Fruit fly (Drosophila melanogaster) whole organism, embryonic: ENCODE measurements around the gene Cpr30F.

ENCODE experiments used
- Aef1 ChIP-seq: fragments of 200-800 bp; sonication (Bioruptor generic); IDR thresholded peaks from 3 replicates; pipeline ENCODE4 v1.3.6; 2022; ENCODE audit warnings: missing biosample characterization, missing genetic modification characterization
- Awh ChIP-seq: fragments of 200-800 bp; sonication (Bioruptor generic); IDR thresholded peaks from 2 replicates; pipeline ENCODE4, ENCODE4 v1.3.6; 2022; ENCODE audit warnings: missing biosample characterization, missing genetic modification characterization
- BEAF-32 ChIP-seq: fragments of 200-800 bp; sonication (Bioruptor generic); optimal IDR thresholded peaks from 3 replicates; lab custom pipeline; 2017; ENCODE audit warnings: missing biosample characterization, missing genetic modification characterization, mild to moderate bottlenecking, moderate library complexity, missing genetic modification reagents
- Bgb ChIP-seq: fragments of 200-800 bp; sonication (Bioruptor generic); IDR thresholded peaks from 2 replicates; pipeline ENCODE4 v1.3.6; 2022; ENCODE audit warnings: missing biosample characterization, missing genetic modification characterization; ENCODE audit not compliant: partially characterized antibody
- BtbVII ChIP-seq: fragments of 200-800 bp; sonication (Bioruptor generic); optimal IDR thresholded peaks from 3 replicates; lab custom pipeline; 2017; ENCODE audit warnings: missing biosample characterization, mild to moderate bottlenecking, missing genetic modification characterization
- CG10462 ChIP-seq: fragments of 200-800 bp; sonication (Bioruptor generic); optimal IDR thresholded peaks from 2 replicates; lab custom pipeline; 2016; ENCODE audit warnings: missing biosample characterization, missing genetic modification characterization
- CG11093 ChIP-seq: fragments of 200-800 bp; sonication (Bioruptor generic); IDR thresholded peaks from 3 replicates; pipeline ENCODE4 v1.3.6; 2022; ENCODE audit warnings: missing biosample characterization, missing genetic modification characterization
- CG11504 ChIP-seq: fragments of 200-800 bp; sonication (Bioruptor generic); optimal IDR thresholded peaks from 3 replicates; lab custom pipeline; 2019; ENCODE audit warnings: missing biosample characterization, mild to moderate bottlenecking, missing genetic modification characterization, moderate library complexity
- CG11696 ChIP-seq: fragments of 200-800 bp; sonication (Bioruptor generic); IDR thresholded peaks from 2 replicates; pipeline ENCODE4 v1.3.6; 2022; ENCODE audit warnings: missing biosample characterization, missing genetic modification characterization
- CG1233 ChIP-seq: fragments of 200-800 bp; sonication (Bioruptor generic); optimal IDR thresholded peaks from 4 replicates; lab custom pipeline; 2018; ENCODE audit warnings: missing biosample characterization, mild to moderate bottlenecking, missing genetic modification characterization
- CG14667 ChIP-seq: fragments of 200-800 bp; sonication (Bioruptor generic); IDR thresholded peaks from 2 replicates; pipeline ENCODE4 v1.3.6; 2022; ENCODE audit warnings: missing biosample characterization, missing genetic modification characterization
- CG1602 ChIP-seq: fragments of 200-800 bp; sonication (Bioruptor generic); optimal IDR thresholded peaks from 3 replicates; lab custom pipeline; 2016; ENCODE audit warnings: missing biosample characterization, missing genetic modification characterization
- CG17359 ChIP-seq: fragments of 200-800 bp; sonication (Bioruptor generic); optimal IDR thresholded peaks from 3 replicates; lab custom pipeline; 2018; ENCODE audit warnings: missing biosample characterization, mild to moderate bottlenecking, missing genetic modification characterization, moderate library complexity
- CG17568 ChIP-seq: fragments of 200-800 bp; sonication (Bioruptor generic); optimal IDR thresholded peaks from 2 replicates; lab custom pipeline; 2018; ENCODE audit warnings: missing biosample characterization, mild to moderate bottlenecking, missing genetic modification characterization, moderate library complexity
- CG18262 ChIP-seq: fragments of 200-800 bp; optimal IDR thresholded peaks from 3 replicates; lab custom pipeline; 2019; ENCODE audit warnings: missing biosample characterization, mild to moderate bottlenecking, missing genetic modification characterization, moderate library complexity
- CG2889 ChIP-seq: fragments of 200-800 bp; sonication (Bioruptor generic); IDR thresholded peaks from 3 replicates; pipeline ENCODE4 v1.3.6; 2022; ENCODE audit warnings: missing biosample characterization, missing genetic modification characterization
- CG30403 ChIP-seq: fragments of 200-800 bp; sonication (Bioruptor generic); optimal IDR thresholded peaks from 3 replicates; lab custom pipeline; 2016; ENCODE audit warnings: missing biosample characterization, missing genetic modification characterization
- CG4707 ChIP-seq: fragments of 200-800 bp; sonication (Bioruptor generic); optimal IDR thresholded peaks from 2 replicates; lab custom pipeline; 2018; ENCODE audit warnings: missing biosample characterization, mild to moderate bottlenecking, missing genetic modification characterization, moderate library complexity
- CG6272 ChIP-seq: fragments of 200-800 bp; sonication (Bioruptor generic); IDR thresholded peaks from 2 replicates; pipeline ENCODE4 v1.3.6; 2022; ENCODE audit warnings: missing biosample characterization, missing genetic modification characterization
- CG6689 ChIP-seq: fragments of 200-800 bp; sonication (Bioruptor generic); IDR thresholded peaks from 2 replicates; pipeline ENCODE4 v1.3.6; 2022; ENCODE audit warnings: missing biosample characterization, missing genetic modification characterization
- CG7786 ChIP-seq: fragments of 200-800 bp; sonication (Bioruptor generic); optimal IDR thresholded peaks from 2 replicates; lab custom pipeline; 2016; ENCODE audit warnings: missing biosample characterization, missing genetic modification characterization
- CG8388 ChIP-seq: fragments of 200-800 bp; sonication (Bioruptor generic); optimal IDR thresholded peaks from 2 replicates; lab custom pipeline; 2019; ENCODE audit warnings: missing biosample characterization, mild to moderate bottlenecking, missing genetic modification characterization, moderate library complexity
- CG9727 ChIP-seq: fragments of 200-800 bp; sonication (Bioruptor generic); optimal IDR thresholded peaks from 3 replicates; lab custom pipeline; 2017; ENCODE audit warnings: missing biosample characterization, mild to moderate bottlenecking, missing genetic modification characterization
- Deaf1 ChIP-seq: fragments of 200-800 bp; optimal IDR thresholded peaks from 3 replicates; lab custom pipeline; 2019; ENCODE audit warnings: missing biosample characterization, mild to moderate bottlenecking, missing genetic modification characterization, moderate library complexity
- Dref ChIP-seq: fragments of 200-800 bp; sonication (Bioruptor generic); IDR thresholded peaks from 2 replicates; pipeline ENCODE4 v1.3.6; 2022; ENCODE audit warnings: missing biosample characterization, missing genetic modification characterization
- ERR ChIP-seq: fragments of 200-800 bp; sonication (Bioruptor generic); optimal IDR thresholded peaks from 2 replicates; lab custom pipeline; 2016; ENCODE audit warnings: missing biosample characterization, missing genetic modification characterization
- Gsc ChIP-seq: fragments of 200-800 bp; sonication (Bioruptor generic); IDR thresholded peaks from 2 replicates; pipeline ENCODE4 v1.3.6; 2022; ENCODE audit warnings: missing biosample characterization, missing genetic modification characterization
- HmgZ ChIP-seq: fragments of 200-800 bp; sonication (Bioruptor generic); optimal IDR thresholded peaks from 2 replicates; lab custom pipeline; 2018; ENCODE audit warnings: missing biosample characterization, mild to moderate bottlenecking, missing genetic modification characterization
- Hr3 ChIP-seq: fragments of 200-800 bp; sonication (Bioruptor generic); optimal IDR thresholded peaks from 3 replicates; lab custom pipeline; 2016; ENCODE audit warnings: missing biosample characterization, missing genetic modification characterization
- Hr51 ChIP-seq, 2 experiments: fragments of 200-800 bp; sonication (Bioruptor generic); optimal IDR thresholded peaks; 2 replicates in 1 of 2; 3 replicates in 1 of 2; lab custom pipeline; 2016 to 2018; ENCODE audit warnings: missing biosample characterization in 2 of 2, missing genetic modification characterization in 2 of 2, mild to moderate bottlenecking in 1 of 2, moderate library complexity in 1 of 2
- MBD-R2 ChIP-seq: fragments of 200-800 bp; sonication (Bioruptor generic); IDR thresholded peaks from 2 replicates; pipeline ENCODE4 v1.3.6; 2022; ENCODE audit warnings: missing biosample characterization, missing genetic modification characterization
- Ptx1 ChIP-seq: fragments of 200-800 bp; sonication (Bioruptor generic); IDR thresholded peaks from 2 replicates; pipeline ENCODE4 v1.3.6; 2022; ENCODE audit warnings: missing biosample characterization, missing genetic modification characterization
- Rfx ChIP-seq: fragments of 200-800 bp; sonication (Bioruptor generic); IDR thresholded peaks from 2 replicates; pipeline ENCODE4 v1.3.6; 2022; ENCODE audit warnings: missing biosample characterization, missing genetic modification characterization
- Stat92E ChIP-seq, 3 experiments: fragments of >200 bp in 2 of 3; fragments of 200-800 bp in 1 of 3; sonication (Bioruptor generic) in 1 of 3; optimal IDR thresholded peaks; 2 replicates each; lab custom pipeline; 2017 to 2019; ENCODE audit warnings: missing biosample characterization in 3 of 3, missing genetic modification characterization in 3 of 3, mild to moderate bottlenecking in 1 of 3, moderate library complexity in 1 of 3
- aop ChIP-seq: fragments of 200-800 bp; sonication (Bioruptor generic); IDR thresholded peaks from 2 replicates; pipeline ENCODE4 v1.3.6; 2022; ENCODE audit warnings: missing biosample characterization, missing genetic modification characterization
- ash1 ChIP-seq: fragments of 200-800 bp; sonication (Bioruptor generic); optimal IDR thresholded peaks from 2 replicates; lab custom pipeline; 2018; ENCODE audit warnings: missing biosample characterization, mild to moderate bottlenecking, missing genetic modification characterization
- bcd ChIP-seq: fragments of 200-800 bp; sonication (Bioruptor generic); optimal IDR thresholded peaks from 2 replicates; lab custom pipeline; 2017; ENCODE audit warnings: missing biosample characterization, mild to moderate bottlenecking, missing genetic modification characterization
- br ChIP-seq: fragments of >200 bp; optimal IDR thresholded peaks from 2 replicates; lab custom pipeline; 2017
- crol ChIP-seq: fragments of 200-800 bp; sonication (Bioruptor generic); IDR thresholded peaks from 2 replicates; pipeline ENCODE4 v1.3.6; 2022; ENCODE audit warnings: missing biosample characterization, missing genetic modification characterization
- danr ChIP-seq: fragments of 200-800 bp; sonication (Bioruptor generic); IDR thresholded peaks from 2 replicates; pipeline ENCODE4 v1.3.6; 2022; ENCODE audit warnings: missing biosample characterization, missing genetic modification characterization
- dm ChIP-seq: fragments of 200-800 bp; sonication (Bioruptor generic); optimal IDR thresholded peaks from 3 replicates; lab custom pipeline; 2016; ENCODE audit warnings: missing biosample characterization, missing genetic modification characterization
- ewg ChIP-seq: fragments of 200-800 bp; sonication (Bioruptor generic); optimal IDR thresholded peaks from 3 replicates; lab custom pipeline; 2017; ENCODE audit warnings: mild to moderate bottlenecking, missing biosample characterization, missing genetic modification reagents, missing genetic modification characterization
- fd96Cb ChIP-seq: fragments of 200-800 bp; sonication (Bioruptor generic); optimal IDR thresholded peaks from 2 replicates; lab custom pipeline; 2018; ENCODE audit warnings: missing biosample characterization, mild to moderate bottlenecking, missing genetic modification characterization, moderate library complexity
- lab ChIP-seq: fragments of 200-800 bp; sonication (Bioruptor generic); optimal IDR thresholded peaks from 3 replicates; lab custom pipeline; 2017; ENCODE audit warnings: missing biosample characterization, missing genetic modification characterization, mild to moderate bottlenecking, moderate library complexity, missing genetic modification reagents
- maf-S ChIP-seq: fragments of 200-800 bp; sonication (Bioruptor generic); optimal IDR thresholded peaks from 2 replicates; lab custom pipeline; 2016; ENCODE audit warnings: missing biosample characterization, missing genetic modification characterization
- otp ChIP-seq: fragments of 200-800 bp; sonication (Bioruptor generic); IDR thresholded peaks from 3 replicates; pipeline ENCODE4, ENCODE4 v1.3.6; 2022; ENCODE audit warnings: missing biosample characterization, missing genetic modification characterization
- row ChIP-seq: fragments of 200-800 bp; sonication (Bioruptor generic); IDR thresholded peaks from 3 replicates; pipeline ENCODE4 v1.3.6; 2022; ENCODE audit warnings: missing biosample characterization, missing genetic modification characterization
- sens ChIP-seq: fragments of 200-800 bp; sonication (Bioruptor generic); peaks from one replicate; lab custom pipeline; 2016; ENCODE audit warnings: missing biosample characterization, missing genetic modification characterization
- seq ChIP-seq: fragments of 200-800 bp; sonication (Bioruptor generic); IDR thresholded peaks from 2 replicates; pipeline ENCODE4 v1.3.6; 2022; ENCODE audit warnings: missing biosample characterization, missing genetic modification characterization
- slbo ChIP-seq: fragments of 200-800 bp; sonication (Bioruptor generic); IDR thresholded peaks from 2 replicates; pipeline ENCODE4 v1.3.6; 2022; ENCODE audit warnings: missing biosample characterization, missing genetic modification characterization
- sna ChIP-seq: fragments of 200-800 bp; sonication (Bioruptor generic); IDR thresholded peaks from 2 replicates; pipeline ENCODE4 v1.3.6; 2022; ENCODE audit warnings: missing biosample characterization, missing genetic modification characterization; ENCODE audit not compliant: partially characterized antibody
- tx ChIP-seq: fragments of 200-800 bp; sonication (Bioruptor generic); optimal IDR thresholded peaks from 2 replicates; lab custom pipeline; 2016; ENCODE audit warnings: missing biosample characterization, missing genetic modification characterization

The Cpr30F gene

DNA sequence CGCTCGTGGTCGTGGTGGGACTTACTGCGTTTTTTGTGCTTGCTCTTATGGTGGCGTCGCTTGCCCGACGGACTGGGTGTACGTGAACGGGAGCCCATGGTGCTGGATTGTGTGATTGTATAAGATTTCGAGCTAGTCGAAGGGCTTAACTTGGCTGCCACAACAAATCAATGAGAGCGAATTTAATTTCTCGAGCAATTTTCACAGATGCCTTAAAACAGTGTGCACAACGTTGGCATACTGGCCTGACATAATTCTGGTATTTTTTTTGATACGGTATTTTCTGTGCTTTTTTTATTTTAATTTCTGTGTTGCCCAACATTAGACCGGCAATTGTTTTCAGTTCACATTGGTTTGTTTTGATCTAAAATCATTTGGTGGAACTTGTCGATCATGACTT lies 4.9 kb upstream of the Cpr30F start, which contains the start of gene Arglu1 (continued):
- TF ChIP-seq otp (no peak), CG2889 (GFP tag; lab: Robert Waterston, UW) (no peak), ewg (GFP tag; lab: Kevin White, UChicago) (no peak), maf-S (GFP tag; lab: Kevin White, UChicago) (no peak), CG7786 (GFP tag; lab: Kevin White, UChicago) (peak; percentile 33), CG30403 (GFP tag; lab: Kevin White, UChicago) (no peak), Gsc (GFP tag; lab: Robert Waterston, UW) (no peak), dm (GFP tag; lab: Kevin White, UChicago) (no peak), sens (no peak), CG6272 (GFP tag; lab: Robert Waterston, UW) (no peak), CG8388 (GFP tag; lab: Kevin White, UChicago) (no peak), BtbVII (GFP tag; lab: Kevin White, UChicago) (no peak), slbo (GFP tag; lab: Robert Waterston, UW) (peak; percentile 36; the same call in 1 of the 2 replicates), CG14667 (GFP tag; lab: Robert Waterston, UW) (no peak), ERR (GFP tag; lab: Kevin White, UChicago) (no peak), Stat92E (GFP tag; optimal IDR thresholded peaks at IDR 0.05; lab: Kevin White, UChicago) (no peak), CG10462 (GFP tag; lab: Kevin White, UChicago) (no peak), ash1 (GFP tag; lab: Kevin White, UChicago) (no peak), Awh (GFP tag; lab: Robert Waterston, UW) (no peak), CG17568 (no peak), fd96Cb (tag; lab: Kevin White, UChicago) (no peak), CG17359 (no peak), tx (GFP tag; lab: Kevin White, UChicago) (no peak), CG11093 (GFP tag; lab: Robert Waterston, UW) (no peak), br (lab: Kevin White, UChicago) (no peak), CG1602 (no peak), CG6689 (GFP tag; lab: Robert Waterston, UW) (no peak), bcd (no peak), sna (no peak), HmgZ (tag; lab: Kevin White, UChicago) (peak; percentile 38), aop (GFP tag; lab: Robert Waterston, UW) (no peak), BEAF-32 (peak; percentile 6), CG11696 (no peak), seq (no peak), row (GFP tag; lab: Robert Waterston, UW) (0 out of 3 replicates have a peak, but pooled peaks have one; percentile 25), Dref (GFP tag; lab: Robert Waterston, UW) (0 out of 2 replicates have a peak, but pooled peaks have one; percentile 34), Ptx1 (GFP tag; lab: Robert Waterston, UW) (peak; percentile 39; the same call in 1 of the 2 replicates), Hr3 (GFP tag; lab: Kevin White, UChicago) (no peak), CG18262 (tag; lab: Kevin White, UChicago) (no peak), CG4707 (GFP tag; lab: Kevin White, UChicago) (no peak), CG9727 (GFP tag; lab: Kevin White, UChicago) (no peak), Aef1 (no peak), Rfx (GFP tag; lab: Robert Waterston, UW) (peak; percentile 61), lab (peak; percentile 33), CG11504 (no peak), crol (GFP tag; lab: Robert Waterston, UW) (no peak), Hr51 (GFP tag; optimal IDR thresholded peaks at IDR 0.05; lab: Kevin White, UChicago) (peak in 1 of 2 experiments; percentile 6), danr (GFP tag; lab: Robert Waterston, UW) (no peak), MBD-R2 (GFP tag; lab: Robert Waterston, UW) (peak; percentile 88), Bgb (no peak), Deaf1 (tag; lab: Kevin White, UChicago) (no peak), CG1233 (GFP tag; lab: Kevin White, UChicago) (no peak)
